Fruit fly (Drosophila melanogaster) Kc167 (cell line): Measurements from ENCODE around the gene CG13005.

Experiments used
- Myc ChIP-seq: fragments of >200 bp; optimal IDR thresholded peaks from 2 replicates; lab custom pipeline; 2017; ENCODE audit warnings: missing external identifiers
- ttk ChIP-seq: sonication (Bioruptor generic); optimal IDR thresholded peaks from 2 replicates; lab custom pipeline; 2017; ENCODE audit warnings: missing external identifiers

dm6 chrX:16836805-16837333 lies 33.4 kb downstream of the CG13005 start:
- TF ChIP-seq ttk (lab: Kevin White, UChicago) (no peak), Myc (lab: Kevin White, UChicago) (no peak)
